Worm (Caenorhabditis elegans): ENCODE data around the gene bath-9.

bath-9 gene

ce11 chrII:3347940-3348610 is 28.8 kb upstream of the bath-9 start, which contains the start of the genes F14D2.14 and bath-29 (continued):
- TF ChIP-seq repo-1 (tag; optimal IDR thresholded peaks at IDR 0.05) (no peak), rcor-1 (GFP tag; IDR thresholded peaks at IDR 0.05) (peak; percentile 15; the same call in 1 of the 2 replicates), D2030.7 (GFP tag; IDR thresholded peaks at IDR 0.05) (peak; percentile 51), B0019.2 (GFP tag; conservative IDR thresholded peaks at IDR 0.05) (no peak), nhr-27 (tag; optimal IDR thresholded peaks at IDR 0.05) (no peak), lin-26 (GFP tag; IDR thresholded peaks at IDR 0.05) (no peak), nhr-90 (tag; optimal IDR thresholded peaks at IDR 0.05) (no peak), mel-28 (tag; optimal IDR thresholded peaks at IDR 0.05; ENCODE audit: borderline replicate concordance) (no peak), ztf-28 (GFP tag; IDR thresholded peaks at IDR 0.05) (no peak), T07F8.4 (tag; optimal IDR thresholded peaks at IDR 0.05) (no peak), ztf-3 (GFP tag; optimal IDR thresholded peaks at IDR 0.05) (no peak), snpc-3.4 (tag; optimal IDR thresholded peaks at IDR 0.05) (no peak), ceh-100 (GFP tag; IDR thresholded peaks at IDR 0.05) (no peak), K12H6.12 (tag; optimal IDR thresholded peaks at IDR 0.05) (no peak), Y53G8AR.9 (GFP tag; conservative IDR thresholded peaks at IDR 0.05) (no peak), ceh-58 (GFP tag; IDR thresholded peaks at IDR 0.05) (no peak), attf-5 (GFP tag; optimal IDR thresholded peaks at IDR 0.05) (no peak), rec-8 (tag; optimal IDR thresholded peaks at IDR 0.05) (no peak), lsl-1 (GFP tag; optimal IDR thresholded peaks at IDR 0.05) (peak; percentile 71), F49E8.2 (tag; optimal IDR thresholded peaks at IDR 0.05; ENCODE audit: insufficient read depth) (no peak), fkh-3 (tag; optimal IDR thresholded peaks at IDR 0.05) (no peak), zfh-2 (GFP tag; conservative IDR thresholded peaks at IDR 0.05) (no peak), nhr-120 (GFP tag; IDR thresholded peaks at IDR 0.05) (no peak), hmg-20 (GFP tag; IDR thresholded peaks at IDR 0.05) (no peak), efl-1 (GFP tag; optimal IDR thresholded peaks at IDR 0.05) (peak; percentile 0), B0261.1 (tag; optimal IDR thresholded peaks at IDR 0.05) (no peak), ZK185.1 (tag; optimal IDR thresholded peaks at IDR 0.05; ENCODE audit: poor library complexity, severe bottlenecking) (no peak), ztf-18 (tag; optimal IDR thresholded peaks at IDR 0.05) (no peak), pha-4 (tag; optimal IDR thresholded peaks at IDR 0.05) (no peak), lsy-27 (tag; optimal IDR thresholded peaks at IDR 0.05; ENCODE audit: borderline replicate concordance, insufficient read depth) (no peak), ekl-4 (GFP tag; IDR thresholded peaks at IDR 0.05) (0 out of 2 replicates have a peak, but pooled peaks have one; percentile 23), snpc-1.3 (tag; optimal IDR thresholded peaks at IDR 0.05; ENCODE audit: insufficient read depth) (no peak), Y95B8A.8 (GFP tag; IDR thresholded peaks at IDR 0.05) (0 out of 2 replicates have a peak, but pooled peaks have one; percentile 10), tbp1 (GFP tag; optimal IDR thresholded peaks at IDR 0.05) (no peak), F57A8.1 (GFP tag; optimal IDR thresholded peaks at IDR 0.05) (no peak), atf-7 (tag; optimal IDR thresholded peaks at IDR 0.05) (no peak), let-526 (GFP tag; IDR thresholded peaks at IDR 0.05) (no peak), Y56A3A.18 (GFP tag; IDR thresholded peaks at IDR 0.05) (no peak), nfyb-1 (GFP tag; IDR thresholded peaks at IDR 0.05) (peak; percentile 70; the same call in 1 of the 2 replicates), B0035.1 (tag; optimal IDR thresholded peaks at IDR 0.05) (no peak), F37B4.10 (GFP tag; IDR thresholded peaks at IDR 0.05) (no peak), die-1 (tag; optimal IDR thresholded peaks at IDR 0.05) (no peak), ztf-6 (GFP tag; IDR thresholded peaks at IDR 0.05) (no peak), lag-1 (GFP tag; IDR thresholded peaks at IDR 0.05) (no peak), F55B11.4 (tag; optimal IDR thresholded peaks at IDR 0.05; ENCODE audit: borderline replicate concordance, insufficient read depth) (no peak), nfya-1 (tag; optimal IDR thresholded peaks at IDR 0.05; ENCODE audit: borderline replicate concordance, insufficient read depth) (no peak), ceh-79 (tag; optimal IDR thresholded peaks at IDR 0.05) (no peak)

All from whole organism, young adult.